Worm (Caenorhabditis elegans) whole organism, L4 larva: ENCODE results near the gene spig-9.

ENCODE experiments used
- ceh-82 ChIP-seq: sonication (generic microtip); optimal IDR thresholded peaks from 2 replicates; lab custom pipeline; 2017; ENCODE audit warnings: missing biosample characterization, missing genetic modification characterization
- daf-8 ChIP-seq: fragments of 200-800 bp; sonication (Bioruptor generic); IDR thresholded peaks from 2 replicates; pipeline ENCODE4 v1.3.6; 2022; ENCODE audit warnings: missing genetic modification characterization, missing compliant biosample characterization
- mxl-2 ChIP-seq: fragments of 200-800 bp; sonication (Bioruptor generic); conservative IDR thresholded peaks from 2 replicates; pipeline ENCODE4 v1.3.6; 2022; ENCODE audit warnings: missing genetic modification reagents, missing genetic modification characterization, missing compliant biosample characterization
- snpc-1.2 ChIP-seq: fragments of 200-800 bp; sonication (Bioruptor generic); IDR thresholded peaks from 2 replicates; pipeline ENCODE4 v1.3.6; 2022; ENCODE audit warnings: missing genetic modification reagents, missing genetic modification characterization, missing compliant biosample characterization
- snpc-4 ChIP-seq: fragments of 150-350 bp; optimal IDR thresholded peaks from 2 replicates; lab custom pipeline; 2014; ENCODE audit warnings: missing biosample characterization, missing genetic modification characterization
- tra-1 ChIP-seq: fragments of 200-800 bp; sonication (Bioruptor generic); IDR thresholded peaks from 2 replicates; pipeline ENCODE4 v1.3.6; 2022; ENCODE audit warnings: missing genetic modification reagents, missing genetic modification characterization, missing compliant biosample characterization
- unc-62 ChIP-seq, 3 experiments: fragments of 150-350 bp in 1 of 3; sonication (generic microtip); optimal IDR thresholded peaks in 2 of 3; peaks in 1 of 3; 1 replicate in 1 of 3; 2 replicates in 2 of 3; lab custom pipeline; 2014 to 2017; ENCODE audit warnings: missing biosample characterization in 3 of 3, missing genetic modification characterization in 3 of 3, missing genetic modification reagents in 3 of 3, missing genotype in 1 of 3
- ztf-11 ChIP-seq: fragments of 150-350 bp; optimal IDR thresholded peaks from 2 replicates; lab custom pipeline; 2014; ENCODE audit warnings: missing biosample characterization, missing genetic modification characterization

ce11 chrV:13657291-13657690, 45.6 kb upstream of the spig-9 start:
- TF ChIP-seq ceh-82 = no peak
- no peak for TF ChIP-seq snpc-1.2 (GFP tag; lab: Robert Waterston, UW)
- peak in 1 of 2 experiments; percentile 97 for TF ChIP-seq unc-62 (GFP tag; optimal IDR thresholded peaks at IDR 0.05 in 1 of 2; lab: Kevin White, UChicago)
- TF ChIP-seq unc-62 (tag; optimal IDR thresholded peaks at IDR 0.05; lab: Kevin White, UChicago) = no peak
- TF ChIP-seq tra-1 = peak; percentile 76
- TF ChIP-seq mxl-2 = peak; percentile 58; the same call in 1 of the 2 replicates
- no peak for TF ChIP-seq ztf-11
- no peak for TF ChIP-seq snpc-4 (tag; lab: Kevin White, UChicago)
- TF ChIP-seq daf-8 (GFP tag; lab: Robert Waterston, UW) = no peak
